Fruit fly (Drosophila melanogaster) whole organism, embryonic: ENCODE results near the gene p23.

Experiments
- CG11093 ChIP-seq: fragments of 200-800 bp; sonication (Bioruptor generic); IDR thresholded peaks from 3 replicates; pipeline ENCODE4 v1.3.6; 2022; ENCODE audit warnings: missing biosample characterization, missing genetic modification characterization
- CG11247 ChIP-seq: fragments of 200-800 bp; sonication (Bioruptor generic); IDR thresholded peaks from 2 replicates; pipeline ENCODE4 v1.3.6; 2022; ENCODE audit warnings: missing biosample characterization, missing genetic modification characterization
- CG11398 ChIP-seq: fragments of 200-800 bp; sonication (Bioruptor generic); optimal IDR thresholded peaks from 2 replicates; lab custom pipeline; 2016; ENCODE audit warnings: missing biosample characterization, missing genetic modification characterization
- CG12104 ChIP-seq: fragments of 200-800 bp; sonication (Bioruptor generic); optimal IDR thresholded peaks from 3 replicates; lab custom pipeline; 2016; ENCODE audit warnings: missing biosample characterization, missing genetic modification characterization
- CG12299 ChIP-seq: fragments of 200-800 bp; sonication (Bioruptor generic); optimal IDR thresholded peaks from 2 replicates; lab custom pipeline; 2018; ENCODE audit warnings: missing biosample characterization, mild to moderate bottlenecking, missing genetic modification characterization
- CG13296 ChIP-seq: fragments of 200-800 bp; sonication (Bioruptor generic); optimal IDR thresholded peaks from 3 replicates; lab custom pipeline; 2018; ENCODE audit warnings: missing biosample characterization, mild to moderate bottlenecking, missing genetic modification characterization
- CG15073 ChIP-seq: fragments of 200-800 bp; sonication (Bioruptor generic); optimal IDR thresholded peaks from 2 replicates; lab custom pipeline; 2016; ENCODE audit warnings: missing biosample characterization, missing genetic modification characterization
- CG15514 ChIP-seq: fragments of 200-800 bp; sonication (Bioruptor generic); optimal IDR thresholded peaks from 3 replicates; lab custom pipeline; 2017; ENCODE audit warnings: missing biosample characterization, missing genetic modification characterization, mild to moderate bottlenecking, moderate library complexity, missing genetic modification reagents
- CG1602 ChIP-seq: fragments of 200-800 bp; sonication (Bioruptor generic); optimal IDR thresholded peaks from 3 replicates; lab custom pipeline; 2016; ENCODE audit warnings: missing biosample characterization, missing genetic modification characterization
- CG18476 ChIP-seq: fragments of 200-800 bp; sonication (Bioruptor generic); optimal IDR thresholded peaks from 2 replicates; lab custom pipeline; 2016; ENCODE audit warnings: missing biosample characterization, mild to moderate bottlenecking, missing genetic modification characterization
- CG2202 ChIP-seq: fragments of 200-800 bp; sonication (Bioruptor generic); optimal IDR thresholded peaks from 2 replicates; lab custom pipeline; 2018; ENCODE audit warnings: missing biosample characterization, mild to moderate bottlenecking, missing genetic modification characterization
- CG30431 ChIP-seq: fragments of 200-800 bp; sonication (Bioruptor generic); optimal IDR thresholded peaks from 2 replicates; lab custom pipeline; 2017; ENCODE audit warnings: missing biosample characterization, missing genetic modification characterization
- CG34376 ChIP-seq: fragments of 200-800 bp; sonication (Bioruptor generic); optimal IDR thresholded peaks from 2 replicates; lab custom pipeline; 2018; ENCODE audit warnings: missing biosample characterization, mild to moderate bottlenecking, missing genetic modification characterization
- CG3995 ChIP-seq: fragments of 200-800 bp; sonication (Bioruptor generic); optimal IDR thresholded peaks from 3 replicates; lab custom pipeline; 2016; ENCODE audit warnings: missing biosample characterization, missing genetic modification characterization
- CG6765 ChIP-seq: fragments of 200-800 bp; sonication (Bioruptor generic); optimal IDR thresholded peaks from 3 replicates; lab custom pipeline; 2017; ENCODE audit warnings: missing biosample characterization, mild to moderate bottlenecking, missing genetic modification characterization
- CG6854 ChIP-seq: fragments of 200-800 bp; sonication (Bioruptor generic); optimal IDR thresholded peaks from 3 replicates; lab custom pipeline; 2017; ENCODE audit warnings: missing biosample characterization, mild to moderate bottlenecking, missing genetic modification characterization
- CG7372 ChIP-seq: fragments of 200-800 bp; sonication (Bioruptor generic); IDR thresholded peaks from 2 replicates; pipeline ENCODE4 v1.3.6; 2022; ENCODE audit warnings: missing biosample characterization, missing genetic modification characterization
- CG7556 ChIP-seq: fragments of 200-800 bp; sonication (Bioruptor generic); optimal IDR thresholded peaks from 2 replicates; lab custom pipeline; 2017; ENCODE audit warnings: missing biosample characterization, mild to moderate bottlenecking, missing genetic modification characterization
- CG7987 ChIP-seq: fragments of 200-800 bp; sonication (Bioruptor generic); optimal IDR thresholded peaks from 2 replicates; lab custom pipeline; 2018; ENCODE audit warnings: missing biosample characterization, mild to moderate bottlenecking, missing genetic modification characterization, moderate library complexity
- CG8290 ChIP-seq, 3 experiments: fragments of 200-800 bp; sonication (Bioruptor generic); optimal IDR thresholded peaks; 2 replicates each; lab custom pipeline; 2016 to 2019; ENCODE audit warnings: missing biosample characterization in 3 of 3, missing genetic modification characterization in 3 of 3, mild to moderate bottlenecking in 2 of 3, moderate library complexity in 1 of 3
- CG9609 ChIP-seq: fragments of 200-800 bp; sonication (Bioruptor generic); optimal IDR thresholded peaks from 3 replicates; lab custom pipeline; 2016; ENCODE audit warnings: missing biosample characterization, missing genetic modification characterization
- CG9932 ChIP-seq: fragments of 200-800 bp; sonication (Bioruptor generic); IDR thresholded peaks from 2 replicates; pipeline ENCODE4 v1.3.6; 2022; ENCODE audit warnings: missing biosample characterization, missing genetic modification characterization
- CrebB ChIP-seq: fragments of 200-800 bp; sonication (Bioruptor generic); optimal IDR thresholded peaks from 3 replicates; lab custom pipeline; 2018; ENCODE audit warnings: missing biosample characterization, mild to moderate bottlenecking, missing genetic modification characterization
- Doc2 ChIP-seq: fragments of 200-800 bp; sonication (Bioruptor generic); IDR thresholded peaks from 2 replicates; pipeline ENCODE4 v1.3.6; 2022; ENCODE audit warnings: missing biosample characterization, missing genetic modification characterization
- Gsc ChIP-seq: fragments of 200-800 bp; sonication (Bioruptor generic); IDR thresholded peaks from 2 replicates; pipeline ENCODE4 v1.3.6; 2022; ENCODE audit warnings: missing biosample characterization, missing genetic modification characterization
- Hand ChIP-seq: fragments of 200-800 bp; sonication (Bioruptor generic); optimal IDR thresholded peaks from 2 replicates; lab custom pipeline; 2017; ENCODE audit warnings: mild to moderate bottlenecking, missing biosample characterization, missing genetic modification reagents, missing genetic modification characterization
- Hr39 ChIP-seq: fragments of >200 bp; optimal IDR thresholded peaks from 2 replicates; lab custom pipeline; 2017
- Kr ChIP-seq: fragments of 200-800 bp; sonication (Bioruptor generic); optimal IDR thresholded peaks from 2 replicates; lab custom pipeline; 2017; ENCODE audit warnings: missing biosample characterization, mild to moderate bottlenecking, missing genetic modification characterization
- Mrtf ChIP-seq: fragments of 200-800 bp; sonication (Bioruptor generic); IDR thresholded peaks from 3 replicates; pipeline ENCODE4 v1.3.6; 2022; ENCODE audit warnings: missing biosample characterization, missing genetic modification characterization
- Opbp ChIP-seq: fragments of 200-800 bp; sonication (Bioruptor generic); IDR thresholded peaks from 3 replicates; pipeline ENCODE4 v1.3.6; 2022; ENCODE audit warnings: missing biosample characterization, missing genetic modification characterization; ENCODE audit not compliant: partially characterized antibody
- Rfx ChIP-seq: fragments of 200-800 bp; sonication (Bioruptor generic); IDR thresholded peaks from 2 replicates; pipeline ENCODE4 v1.3.6; 2022; ENCODE audit warnings: missing biosample characterization, missing genetic modification characterization
- Sin3A ChIP-seq: fragments of >200 bp; optimal IDR thresholded peaks from 2 replicates; lab custom pipeline; 2018
- Sox100B ChIP-seq: fragments of 200-800 bp; sonication (Bioruptor generic); optimal IDR thresholded peaks from 3 replicates; lab custom pipeline; 2018; ENCODE audit warnings: missing biosample characterization, mild to moderate bottlenecking, missing genetic modification characterization
- TFAM ChIP-seq: fragments of 200-800 bp; sonication (Bioruptor generic); optimal IDR thresholded peaks from 2 replicates; lab custom pipeline; 2017; ENCODE audit warnings: missing biosample characterization, missing genetic modification characterization, inconsistent platforms
- bbx ChIP-seq: fragments of 200-800 bp; sonication (Bioruptor generic); IDR thresholded peaks from 2 replicates; pipeline ENCODE4 v1.3.6; 2022; ENCODE audit warnings: missing biosample characterization, missing genetic modification characterization; ENCODE audit not compliant: partially characterized antibody
- chinmo ChIP-seq: fragments of 200-800 bp; sonication (Bioruptor generic); IDR thresholded peaks from 4 replicates; pipeline ENCODE4 v1.3.6; 2022; ENCODE audit warnings: missing biosample characterization, missing genetic modification characterization; ENCODE audit not compliant: partially characterized antibody
- ci ChIP-seq: fragments of 200-800 bp; sonication (Bioruptor generic); IDR thresholded peaks from 3 replicates; pipeline ENCODE4 v1.3.6; 2022; ENCODE audit warnings: missing biosample characterization, missing genetic modification characterization
- da ChIP-seq: fragments of 200-800 bp; sonication (Bioruptor generic); optimal IDR thresholded peaks from 2 replicates; lab custom pipeline; 2016; ENCODE audit warnings: missing biosample characterization, missing genetic modification characterization
- dmrt99B ChIP-seq: fragments of 200-800 bp; sonication (Bioruptor generic); optimal IDR thresholded peaks from 2 replicates; lab custom pipeline; 2018; ENCODE audit warnings: missing biosample characterization, mild to moderate bottlenecking, missing genetic modification characterization, moderate library complexity
- dysf ChIP-seq: fragments of 200-800 bp; sonication (Bioruptor generic); IDR thresholded peaks from 3 replicates; pipeline ENCODE4 v1.3.6; 2022; ENCODE audit warnings: missing biosample characterization, missing genetic modification characterization
- gcm ChIP-seq: fragments of 200-800 bp; sonication (Bioruptor generic); optimal IDR thresholded peaks from 2 replicates; lab custom pipeline; 2019; ENCODE audit warnings: missing biosample characterization, mild to moderate bottlenecking, missing genetic modification characterization, moderate library complexity
- mam ChIP-seq: fragments of 200-800 bp; sonication (Bioruptor generic); optimal IDR thresholded peaks from 3 replicates; lab custom pipeline; 2016; ENCODE audit warnings: missing biosample characterization, missing genetic modification characterization
- mld ChIP-seq: fragments of 200-800 bp; sonication (Bioruptor generic); IDR thresholded peaks from 3 replicates; pipeline ENCODE4 v1.3.6; 2022; ENCODE audit warnings: missing biosample characterization, missing genetic modification characterization; ENCODE audit not compliant: partially characterized antibody
- odd ChIP-seq: fragments of 200-800 bp; sonication (Bioruptor generic); optimal IDR thresholded peaks from 2 replicates; lab custom pipeline; 2017; ENCODE audit warnings: missing biosample characterization, mild to moderate bottlenecking, missing genetic modification characterization
- prd ChIP-seq, 3 experiments: fragments of >200 bp in 2 of 3; fragments of 200-800 bp in 1 of 3; sonication (Bioruptor generic) in 1 of 3; optimal IDR thresholded peaks in 2 of 3; IDR thresholded peaks in 1 of 3; 2 replicates in 2 of 3; 3 replicates in 1 of 3; pipeline versions ENCODE4 v1.3.6 to Lab custom; 2017 to 2022; ENCODE audit warnings: missing biosample characterization in 1 of 3, missing genetic modification characterization in 1 of 3
- pros ChIP-seq: fragments of 200-800 bp; sonication (Bioruptor generic); optimal IDR thresholded peaks from 3 replicates; lab custom pipeline; 2019; ENCODE audit warnings: missing biosample characterization, mild to moderate bottlenecking, missing genetic modification characterization, moderate library complexity
- pzg ChIP-seq: fragments of 200-800 bp; sonication (Bioruptor generic); optimal IDR thresholded peaks from 3 replicates; lab custom pipeline; 2018; ENCODE audit warnings: missing biosample characterization, mild to moderate bottlenecking, missing genetic modification characterization, moderate library complexity
- salm ChIP-seq: fragments of 200-800 bp; sonication (Bioruptor generic); optimal IDR thresholded peaks from 2 replicates; lab custom pipeline; 2018; ENCODE audit warnings: missing biosample characterization, mild to moderate bottlenecking, missing genetic modification characterization
- sob ChIP-seq: fragments of 200-800 bp; sonication (Bioruptor generic); IDR thresholded peaks from 2 replicates; pipeline ENCODE4 v1.3.6; 2022; ENCODE audit warnings: missing biosample characterization, missing genetic modification characterization
- tll ChIP-seq, 2 experiments: fragments of 200-800 bp in 1 of 2; fragments of >200 bp in 1 of 2; sonication (Bioruptor generic) in 1 of 2; optimal IDR thresholded peaks; 2 replicates each; lab custom pipeline; 2017 to 2019; ENCODE audit warnings: missing biosample characterization in 2 of 2, missing genetic modification characterization in 2 of 2, mild to moderate bottlenecking in 1 of 2, moderate library complexity in 1 of 2
- tx ChIP-seq: fragments of 200-800 bp; sonication (Bioruptor generic); optimal IDR thresholded peaks from 2 replicates; lab custom pipeline; 2016; ENCODE audit warnings: missing biosample characterization, missing genetic modification characterization

The p23 gene

DNA sequence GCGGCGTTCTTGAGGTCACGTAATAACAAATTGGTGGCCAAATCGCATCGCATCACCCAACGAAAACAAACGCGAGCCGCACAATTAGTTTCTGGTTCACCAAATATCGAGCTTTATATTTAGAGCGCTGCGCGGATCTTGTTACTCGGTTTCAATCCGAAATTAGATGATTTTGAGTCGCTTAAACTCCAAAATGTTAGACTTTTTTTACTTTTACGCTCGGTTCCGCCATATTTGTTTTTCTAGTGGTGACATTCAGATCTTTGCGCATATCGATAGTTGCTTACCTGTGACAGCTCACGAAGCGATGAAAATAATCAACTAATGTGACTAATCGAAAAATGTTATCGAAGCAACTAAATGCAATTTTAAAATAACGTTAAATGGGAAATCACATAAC, 40.4 kb upstream of the p23 start, which contains the start of gene Scm (continued):
- TF ChIP-seq CG11398 (GFP tag; lab: Kevin White, UChicago), result peak; percentile 4
- TF ChIP-seq CG12104 (GFP tag; lab: Kevin White, UChicago), result no peak
- no peak for TF ChIP-seq Hr39 (lab: Kevin White, UChicago)
- TF ChIP-seq tll (GFP tag; optimal IDR thresholded peaks at IDR 0.05; lab: Kevin White, UChicago), result no peak
- TF ChIP-seq dysf (GFP tag; lab: Robert Waterston, UW), result no peak
- TF ChIP-seq pros, result no peak
- TF ChIP-seq pzg (GFP tag; lab: Kevin White, UChicago), result peak; percentile 88
- no peak for TF ChIP-seq ci (GFP tag; lab: Robert Waterston, UW)
- TF ChIP-seq Gsc (GFP tag; lab: Robert Waterston, UW), result no peak
- TF ChIP-seq Mrtf (GFP tag; lab: Robert Waterston, UW), result no peak
- TF ChIP-seq mam (GFP tag; lab: Kevin White, UChicago), result no peak
- peak; percentile 2 for TF ChIP-seq CG2202
- TF ChIP-seq gcm (GFP tag; lab: Kevin White, UChicago), result no peak
- TF ChIP-seq TFAM (GFP tag; lab: Kevin White, UChicago), result no peak
- peak; percentile 78; the same call in 1 of the 4 replicates for TF ChIP-seq chinmo (GFP tag; lab: Robert Waterston, UW)
- TF ChIP-seq CG34376 (GFP tag; lab: Kevin White, UChicago), result no peak
- TF ChIP-seq CG6765 (GFP tag; lab: Kevin White, UChicago), result no peak
- TF ChIP-seq da, result no peak
- peak; percentile 15 for TF ChIP-seq Sin3A (lab: Kevin White, UChicago)
- no peak for TF ChIP-seq sob (GFP tag; lab: Robert Waterston, UW)
- no peak for TF ChIP-seq CG6854 (GFP tag; lab: Kevin White, UChicago)
- TF ChIP-seq CG7556 (GFP tag; lab: Kevin White, UChicago), result no peak
- TF ChIP-seq CG1602 (GFP tag; lab: Kevin White, UChicago), result no peak
- peak; percentile 48 for TF ChIP-seq CG8290 (GFP tag; optimal IDR thresholded peaks at IDR 0.05; lab: Kevin White, UChicago)
- no peak for TF ChIP-seq CG8290 (tag; optimal IDR thresholded peaks at IDR 0.05; lab: Kevin White, UChicago)
- TF ChIP-seq odd (GFP tag; lab: Kevin White, UChicago), result no peak
- TF ChIP-seq CG15514 (GFP tag; lab: Kevin White, UChicago), result peak; percentile 63
- no peak for TF ChIP-seq CG15073 (GFP tag; lab: Kevin White, UChicago)
- no peak for TF ChIP-seq prd (optimal IDR thresholded peaks at IDR 0.05; lab: Kevin White, UChicago)
- TF ChIP-seq prd (GFP tag; IDR thresholded peaks at IDR 0.05; lab: Robert Waterston, UW), result no peak
- TF ChIP-seq CG18476, result no peak
- TF ChIP-seq Hand (GFP tag; lab: Kevin White, UChicago), result no peak
- TF ChIP-seq Opbp (GFP tag; lab: Robert Waterston, UW), result peak; percentile 93
- TF ChIP-seq CG11093, result no peak
- no peak for TF ChIP-seq CrebB
- peak; percentile 51; the same call in 1 of the 3 replicates for TF ChIP-seq mld (GFP tag; lab: Robert Waterston, UW)
- peak; percentile 24; the same call in 1 of the 2 replicates for TF ChIP-seq Rfx (GFP tag; lab: Robert Waterston, UW)
- TF ChIP-seq CG11247 (GFP tag; lab: Robert Waterston, UW), result no peak
- TF ChIP-seq CG12299, result peak; percentile 23
- TF ChIP-seq CG13296 (GFP tag; lab: Kevin White, UChicago), result no peak
- no peak for TF ChIP-seq CG9932 (GFP tag; lab: Robert Waterston, UW)
- TF ChIP-seq Sox100B (GFP tag; lab: Kevin White, UChicago), result no peak
- TF ChIP-seq dmrt99B (tag; lab: Kevin White, UChicago), result no peak
- no peak for TF ChIP-seq Doc2
- no peak for TF ChIP-seq tx
- no peak for TF ChIP-seq CG7372
- no peak for TF ChIP-seq Kr (GFP tag; lab: Kevin White, UChicago)
- TF ChIP-seq bbx, result peak; percentile 95
- no peak for TF ChIP-seq salm (tag; lab: Kevin White, UChicago)
- TF ChIP-seq CG3995 (GFP tag; lab: Kevin White, UChicago), result peak; percentile 99
- TF ChIP-seq CG30431 (GFP tag; lab: Kevin White, UChicago), result no peak
- TF ChIP-seq CG7987, result peak; percentile 22
- TF ChIP-seq CG9609 (GFP tag; lab: Kevin White, UChicago), result no peak
